Worm (Caenorhabditis elegans): Measurements from ENCODE around the gene C54F6.17.

Gene C54F6.17

DNA sequence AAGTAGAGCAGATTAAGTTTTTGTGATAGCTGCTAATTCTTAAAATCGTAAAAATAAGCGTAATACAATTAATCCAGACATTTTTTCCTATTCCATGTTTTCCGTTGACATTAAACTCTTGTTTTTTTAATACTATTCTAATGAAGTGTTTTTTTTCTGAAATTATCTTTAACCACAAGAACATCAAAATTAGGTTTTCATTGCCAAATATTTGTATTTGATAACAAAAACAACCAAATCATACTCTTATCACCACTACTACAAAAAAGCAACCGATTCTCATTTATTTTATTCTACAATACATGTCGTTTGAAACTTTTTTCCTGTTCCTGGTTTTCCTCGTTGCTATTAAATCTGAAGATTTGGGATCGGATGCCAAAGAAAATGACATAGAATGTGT is at the start of gene C54F6.17:
C54F6.17 (plus strand) TSS at position 301 of the 400 bp plus-strand sequence.
- TF ChIP-seq ama-1 (optimal IDR thresholded peaks at IDR 0.05) (no peak), elt-2 (tag; optimal IDR thresholded peaks at IDR 0.05) (no peak), ZK546.5 (tag; optimal IDR thresholded peaks at IDR 0.05) (no peak), egl-5 (tag; optimal IDR thresholded peaks at IDR 0.05) (no peak), egl-27 (tag; optimal IDR thresholded peaks at IDR 0.05) (no peak), ztf-11 (tag; optimal IDR thresholded peaks at IDR 0.05) (no peak), unc-39 (tag; optimal IDR thresholded peaks at IDR 0.05) (no peak), fkh-2 (tag; optimal IDR thresholded peaks at IDR 0.05) (no peak), hmg-11 (tag; optimal IDR thresholded peaks at IDR 0.05) (no peak), aly-2 (tag; optimal IDR thresholded peaks at IDR 0.05) (no peak), skn-1 (tag; optimal IDR thresholded peaks at IDR 0.05) (no peak), ztf-4 (tag; optimal IDR thresholded peaks at IDR 0.05) (no peak), R02D3.7 (tag; optimal IDR thresholded peaks at IDR 0.05) (no peak), nhr-12 (tag; optimal IDR thresholded peaks at IDR 0.05) (no peak), nhr-67 (tag; optimal IDR thresholded peaks at IDR 0.05) (no peak)

DNA sequence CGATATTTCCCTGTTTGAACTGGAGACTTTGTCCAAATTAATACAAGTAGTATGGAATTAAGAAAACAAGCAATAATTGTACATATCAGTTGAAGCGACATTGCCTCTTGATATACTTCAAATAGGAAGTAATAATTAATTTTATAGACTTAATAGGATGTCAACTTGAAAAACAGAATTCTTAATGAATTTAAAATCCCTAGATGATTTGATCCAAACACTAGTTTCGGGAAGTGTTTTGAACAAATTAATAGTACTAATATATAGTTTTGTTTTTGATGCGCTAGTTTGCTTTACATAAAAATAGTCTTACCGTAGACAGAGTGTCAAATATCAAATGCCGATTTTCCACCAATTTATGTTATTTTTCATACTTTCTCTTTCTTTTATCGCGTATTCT is 48.8 kb upstream of the C54F6.17 start, which contains the start of gene str-190:
str-190 (minus strand) TSS at position 101 of the 400 bp plus-strand sequence.
- TF ChIP-seq aly-2 (tag; optimal IDR thresholded peaks at IDR 0.05) (no peak), mml-1 (tag; optimal IDR thresholded peaks at IDR 0.05) (no peak), daf-12 (tag; optimal IDR thresholded peaks at IDR 0.05) (no peak), egl-5 (tag; optimal IDR thresholded peaks at IDR 0.05) (no peak), eor-1 (tag; optimal IDR thresholded peaks at IDR 0.05) (no peak), fkh-2 (tag; optimal IDR thresholded peaks at IDR 0.05) (no peak), nhr-76 (tag; optimal IDR thresholded peaks at IDR 0.05) (no peak), egl-27 (tag; optimal IDR thresholded peaks at IDR 0.05) (no peak), mdl-1 (tag; optimal IDR thresholded peaks at IDR 0.05) (no peak), snpc-4 (tag; optimal IDR thresholded peaks at IDR 0.05) (no peak), ztf-11 (tag; optimal IDR thresholded peaks at IDR 0.05) (no peak), nhr-67 (tag; optimal IDR thresholded peaks at IDR 0.05) (no peak), nhr-28 (tag; optimal IDR thresholded peaks at IDR 0.05) (no peak), ceh-16 (tag; optimal IDR thresholded peaks at IDR 0.05) (no peak), R02D3.7 (tag; optimal IDR thresholded peaks at IDR 0.05) (no peak), fkh-10 (GFP tag; optimal IDR thresholded peaks at IDR 0.05) (no peak), pha-4 (tag; optimal IDR thresholded peaks at IDR 0.05) (no peak)

- no peak for TF ChIP-seq ama-1 (optimal IDR thresholded peaks at IDR 0.05)
- no peak for TF ChIP-seq ZK546.5 (tag; optimal IDR thresholded peaks at IDR 0.05)
- TF ChIP-seq nhr-43 (tag; optimal IDR thresholded peaks at IDR 0.05; ENCODE audit: poor library complexity, severe bottlenecking), result no peak
- no peak for TF ChIP-seq elt-1 (tag; optimal IDR thresholded peaks at IDR 0.05)
- no peak for TF ChIP-seq mml-1 (tag; optimal IDR thresholded peaks at IDR 0.05)
- no peak for TF ChIP-seq nhr-76 (tag; optimal IDR thresholded peaks at IDR 0.05)
- no peak for TF ChIP-seq ceh-9 (tag; optimal IDR thresholded peaks at IDR 0.05)
- no peak for TF ChIP-seq sea-2 (GFP tag; optimal IDR thresholded peaks at IDR 0.05)
- TF ChIP-seq fkh-10 (GFP tag; optimal IDR thresholded peaks at IDR 0.05), result no peak
- TF ChIP-seq nhr-12 (tag; optimal IDR thresholded peaks at IDR 0.05), result no peak
- no peak for TF ChIP-seq ceh-16 (tag; optimal IDR thresholded peaks at IDR 0.05)
- no peak for TF ChIP-seq unc-62 (GFP tag; optimal IDR thresholded peaks at IDR 0.05)
Measured at ce11 chrV:7480949-7481348, 46.3 kb upstream of the C54F6.17 start, which contains the start of gene C18B10.6. Gene C18B10.6, minus strand, starts transcription at chrV:7481049.

ce11 chrV:7485000-7485399 is 42.3 kb upstream of the C54F6.17 start, which contains the start of gene srbc-8:
Gene srbc-8, minus strand, starts transcription at chrV:7485100.
- TF ChIP-seq lin-39 (tag; optimal IDR thresholded peaks at IDR 0.05) (no peak), sea-2 (GFP tag; optimal IDR thresholded peaks at IDR 0.05) (no peak), elt-1 (tag; optimal IDR thresholded peaks at IDR 0.05) (no peak), mdl-1 (tag; optimal IDR thresholded peaks at IDR 0.05) (no peak), nhr-28 (tag; optimal IDR thresholded peaks at IDR 0.05) (no peak), ceh-16 (tag; optimal IDR thresholded peaks at IDR 0.05) (no peak), skn-1 (tag; optimal IDR thresholded peaks at IDR 0.05) (no peak), lin-15B (tag; optimal IDR thresholded peaks at IDR 0.05) (no peak), nhr-25 (tag; optimal IDR thresholded peaks at IDR 0.05) (no peak), nhr-12 (tag; optimal IDR thresholded peaks at IDR 0.05) (no peak), pha-4 (tag; optimal IDR thresholded peaks at IDR 0.05) (no peak), egl-27 (tag; optimal IDR thresholded peaks at IDR 0.05) (no peak), ceh-9 (tag; optimal IDR thresholded peaks at IDR 0.05) (no peak), nhr-11 (tag; optimal IDR thresholded peaks at IDR 0.05) (no peak), ceh-82 (tag; optimal IDR thresholded peaks at IDR 0.05) (no peak), pqm-1 (tag; optimal IDR thresholded peaks at IDR 0.05) (no peak), snpc-4 (tag; optimal IDR thresholded peaks at IDR 0.05) (no peak), unc-39 (tag; optimal IDR thresholded peaks at IDR 0.05) (no peak), nhr-23 (tag; optimal IDR thresholded peaks at IDR 0.05) (no peak)

Measured in whole organism, L3 larva.